Fruit fly (Drosophila melanogaster): ENCODE measurements around the gene mtgo.

mtgo gene

DNA sequence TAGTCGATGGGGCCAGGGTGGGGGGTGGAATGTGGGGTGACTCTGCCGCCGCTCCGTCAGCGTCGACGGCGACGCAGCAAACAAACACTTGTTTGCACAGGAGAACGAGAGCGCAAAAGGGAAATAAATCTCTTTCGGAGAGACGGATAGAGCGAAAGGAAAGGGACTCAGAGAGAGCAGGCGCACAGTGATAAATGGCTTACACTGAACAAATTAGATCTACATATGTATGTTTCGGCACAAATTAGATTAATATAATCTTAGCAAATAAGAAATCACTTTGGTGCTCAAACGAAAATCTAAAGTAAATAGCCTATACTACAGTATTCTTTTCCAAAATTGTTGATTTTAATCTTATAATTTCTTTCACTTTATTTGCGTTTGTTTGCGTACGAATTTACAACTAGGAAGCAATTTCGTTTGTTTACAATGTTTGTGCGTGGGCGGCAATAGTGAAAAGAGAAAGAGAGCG is 9.1 kb upstream of the mtgo start (continued):
- TF ChIP-seq Gug (GFP tag; IDR thresholded peaks at IDR 0.05) (peak; percentile 83), Doc3 (GFP tag; IDR thresholded peaks at IDR 0.05; ENCODE audit: partially characterized antibody) (no peak), peb (GFP tag; IDR thresholded peaks at IDR 0.05) (peak; percentile 91), zen (tag; optimal IDR thresholded peaks at IDR 0.05) (peak; percentile 95), crp (GFP tag; optimal IDR thresholded peaks at IDR 0.05) (peak in 1 of 2 experiments; percentile 48), CG17612 (GFP tag; IDR thresholded peaks at IDR 0.05) (peak; percentile 87), Hmr (GFP tag; optimal IDR thresholded peaks at IDR 0.05) (peak; percentile 94), CG8765 (GFP tag; IDR thresholded peaks at IDR 0.05) (peak; percentile 94), Camta (GFP tag; optimal IDR thresholded peaks at IDR 0.05) (peak; percentile 91), CG18011 (GFP tag; optimal IDR thresholded peaks at IDR 0.05) (peak; percentile 72), nom (GFP tag; optimal IDR thresholded peaks at IDR 0.05) (peak; percentile 71), al (GFP tag; IDR thresholded peaks at IDR 0.05) (peak; percentile 82), rib (GFP tag; IDR thresholded peaks at IDR 0.05) (peak; percentile 89), da (GFP tag; optimal IDR thresholded peaks at IDR 0.05) (peak; percentile 80), chm (GFP tag; IDR thresholded peaks at IDR 0.05) (peak; percentile 96), Fer3 (tag; optimal IDR thresholded peaks at IDR 0.05) (peak; percentile 93), HLH54F (GFP tag; optimal IDR thresholded peaks at IDR 0.05) (peak; percentile 78), CG7963 (GFP tag; IDR thresholded peaks at IDR 0.05; ENCODE audit: partially characterized antibody) (no peak), CG7786 (GFP tag; optimal IDR thresholded peaks at IDR 0.05) (peak; percentile 92), ap (GFP tag; IDR thresholded peaks at IDR 0.05) (peak; percentile 94), CG8281 (tag; optimal IDR thresholded peaks at IDR 0.05) (peak; percentile 82), Hr78 (GFP tag; optimal IDR thresholded peaks at IDR 0.05) (peak in 1 of 2 experiments; percentile 26), CG15011 (GFP tag; optimal IDR thresholded peaks at IDR 0.05) (peak; percentile 87), cas (GFP tag; IDR thresholded peaks at IDR 0.05) (peak; percentile 78; the same call in 1 of the 2 replicates), Hey (tag; optimal IDR thresholded peaks at IDR 0.05) (peak; percentile 65), BEAF-32 (GFP tag; optimal IDR thresholded peaks at IDR 0.05) (no peak), ftz-f1 (GFP tag; optimal IDR thresholded peaks at IDR 0.05) (no peak), BtbVII (GFP tag; optimal IDR thresholded peaks at IDR 0.05) (peak; percentile 79), CG4820 (GFP tag; optimal IDR thresholded peaks at IDR 0.05) (peak; percentile 76), ems (GFP tag; optimal IDR thresholded peaks at IDR 0.05) (peak; percentile 84), pzg (GFP tag; optimal IDR thresholded peaks at IDR 0.05) (peak; percentile 3), CG30431 (GFP tag; optimal IDR thresholded peaks at IDR 0.05) (peak; percentile 81), tio (GFP tag; optimal IDR thresholded peaks at IDR 0.05) (peak; percentile 80), CG12219 (GFP tag; optimal IDR thresholded peaks at IDR 0.05) (peak; percentile 88), CG30403 (GFP tag; optimal IDR thresholded peaks at IDR 0.05) (peak; percentile 88), CG18764 (GFP tag; optimal IDR thresholded peaks at IDR 0.05) (peak; percentile 89), sd (tag; optimal IDR thresholded peaks at IDR 0.05) (peak; percentile 23), Fer1 (GFP tag; optimal IDR thresholded peaks at IDR 0.05) (peak; percentile 92), bigmax (GFP tag; optimal IDR thresholded peaks at IDR 0.05) (peak; percentile 24), CG32767 (GFP tag; IDR thresholded peaks at IDR 0.05) (peak; percentile 93), unpg (GFP tag; optimal IDR thresholded peaks at IDR 0.05) (peak; percentile 96), Lhr (GFP tag; optimal IDR thresholded peaks at IDR 0.05) (peak; percentile 86), CG11560 (tag; IDR thresholded peaks at IDR 0.05) (peak; percentile 58; the same call in 1 of the 3 replicates), CG15601 (tag; optimal IDR thresholded peaks at IDR 0.05) (peak; percentile 92), Dref (GFP tag; IDR thresholded peaks at IDR 0.05) (no peak), Taf1 (GFP tag; IDR thresholded peaks at IDR 0.05) (peak; percentile 88), CG14050 (GFP tag; IDR thresholded peaks at IDR 0.05) (peak; percentile 90), aop (GFP tag; IDR thresholded peaks at IDR 0.05) (peak; percentile 69; the same call in 1 of the 2 replicates), Chrac-16 (GFP tag; optimal IDR thresholded peaks at IDR 0.05) (peak; percentile 90), CG3838 (GFP tag; optimal IDR thresholded peaks at IDR 0.05) (peak; percentile 74)

Measured in whole organism, embryonic.